Worm (Caenorhabditis elegans): ENCODE data around the gene Y40H7A.4.

DNA sequence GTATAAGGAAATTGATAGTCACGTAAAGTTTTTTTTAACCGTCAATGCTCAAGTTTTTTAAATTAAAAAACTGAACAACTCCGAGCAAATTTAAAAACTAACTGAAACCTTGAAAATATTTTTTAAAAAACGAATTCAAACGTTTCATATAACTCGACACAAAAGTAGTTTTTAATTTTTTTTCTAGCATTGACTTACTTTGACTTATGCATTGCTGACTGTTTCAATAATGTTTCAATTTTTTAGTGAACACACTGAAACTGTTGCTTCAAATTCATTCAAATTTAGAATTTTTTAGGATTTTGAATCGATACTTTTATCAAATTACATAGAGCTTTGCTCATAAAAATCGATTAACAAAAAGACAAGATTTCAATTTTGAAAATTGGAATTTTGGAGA is 35.1 kb upstream of the Y40H7A.4 start:
- no peak for TF ChIP-seq flt-1 (GFP tag; IDR thresholded peaks at IDR 0.05)
- TF ChIP-seq tbx-37 (GFP tag; conservative IDR thresholded peaks at IDR 0.05) = no peak
- no peak for TF ChIP-seq ama-1 (optimal IDR thresholded peaks at IDR 0.05)
- TF ChIP-seq hmg-4 (GFP tag; optimal IDR thresholded peaks at IDR 0.05) = no peak
- no peak for TF ChIP-seq aly-1 (tag; optimal IDR thresholded peaks at IDR 0.05)
- no peak for TF ChIP-seq tra-4 (tag; optimal IDR thresholded peaks at IDR 0.05)
- TF ChIP-seq ets-7 (tag; optimal IDR thresholded peaks at IDR 0.05) = no peak
- TF ChIP-seq F13C5.2 (tag; optimal IDR thresholded peaks at IDR 0.05) = no peak
- TF ChIP-seq sea-1 (GFP tag; conservative IDR thresholded peaks at IDR 0.05) = no peak

All from whole organism, early embryonic.